Fruit fly (Drosophila melanogaster) Kc167 (cell line): ENCODE data around the gene CG7518.

ENCODE experiments used
- Myc ChIP-seq: fragments of >200 bp; optimal IDR thresholded peaks from 2 replicates; lab custom pipeline; 2017; ENCODE audit warnings: missing external identifiers
- Sin3A ChIP-seq: fragments of >200 bp; optimal IDR thresholded peaks from 2 replicates; lab custom pipeline; 2018; ENCODE audit warnings: missing external identifiers
- h ChIP-seq: fragments of >200 bp; optimal IDR thresholded peaks from 3 replicates; lab custom pipeline; 2018; ENCODE audit warnings: missing external identifiers
- insv ChIP-seq: fragments of >200 bp; optimal IDR thresholded peaks from 3 replicates; lab custom pipeline; 2018; ENCODE audit warnings: missing external identifiers
- psq ChIP-seq: fragments of >200 bp; optimal IDR thresholded peaks from 2 replicates; lab custom pipeline; 2017; ENCODE audit warnings: missing external identifiers
- ttk ChIP-seq: sonication (Bioruptor generic); optimal IDR thresholded peaks from 2 replicates; lab custom pipeline; 2017; ENCODE audit warnings: missing external identifiers

Gene CG7518

DNA sequence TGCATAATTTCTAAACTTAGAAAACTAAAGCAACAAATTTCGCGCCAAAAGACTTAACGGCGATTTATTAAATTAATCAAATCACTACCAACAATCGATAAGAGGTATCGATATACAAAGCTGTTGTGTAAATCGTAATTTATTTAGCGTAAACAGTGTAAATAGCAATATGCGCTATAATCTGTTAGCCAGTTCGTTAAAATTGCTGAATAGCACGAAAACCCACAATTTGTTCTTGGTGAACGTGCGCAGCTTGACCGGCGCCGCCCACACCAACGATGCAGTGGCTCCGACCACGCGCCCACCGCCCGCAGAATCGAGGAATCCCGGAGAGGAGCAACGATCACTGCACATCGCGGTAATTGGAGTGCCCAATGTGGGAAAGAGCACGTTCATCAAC lies 2.4 kb upstream of the CG7518 start, which contains the start of gene CG7488:
Gene CG7488 (plus strand): TSS at position 99 of the 400 bp plus-strand sequence.
- TF ChIP-seq psq (lab: Kevin White, UChicago): no peak
- TF ChIP-seq ttk (lab: Kevin White, UChicago): no peak
- TF ChIP-seq Sin3A (lab: Kevin White, UChicago): no peak
- no peak for TF ChIP-seq Myc (lab: Kevin White, UChicago)
- TF ChIP-seq h (lab: Kevin White, UChicago): no peak
- TF ChIP-seq insv (lab: Kevin White, UChicago): no peak

DNA sequence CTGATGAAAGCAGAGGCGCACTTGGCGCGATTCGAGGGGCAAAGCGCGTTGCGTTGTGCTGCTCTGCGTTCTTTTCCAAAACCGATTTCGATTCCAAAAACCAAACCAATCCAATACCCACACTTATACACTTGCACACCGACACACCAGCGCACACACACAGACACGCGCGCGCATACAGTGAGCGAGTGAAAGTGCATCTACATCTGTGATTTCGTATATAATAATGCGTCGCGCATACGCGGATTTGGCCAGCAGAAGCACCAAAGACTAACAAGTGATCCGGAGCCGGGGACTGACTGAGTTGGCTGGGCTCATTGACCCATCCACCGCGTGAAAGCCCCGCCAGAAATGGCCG lies 324 bp downstream of the CG7518 start:
- no peak for TF ChIP-seq Myc (lab: Kevin White, UChicago)
- TF ChIP-seq psq (lab: Kevin White, UChicago): no peak
- TF ChIP-seq h (lab: Kevin White, UChicago): no peak

DNA sequence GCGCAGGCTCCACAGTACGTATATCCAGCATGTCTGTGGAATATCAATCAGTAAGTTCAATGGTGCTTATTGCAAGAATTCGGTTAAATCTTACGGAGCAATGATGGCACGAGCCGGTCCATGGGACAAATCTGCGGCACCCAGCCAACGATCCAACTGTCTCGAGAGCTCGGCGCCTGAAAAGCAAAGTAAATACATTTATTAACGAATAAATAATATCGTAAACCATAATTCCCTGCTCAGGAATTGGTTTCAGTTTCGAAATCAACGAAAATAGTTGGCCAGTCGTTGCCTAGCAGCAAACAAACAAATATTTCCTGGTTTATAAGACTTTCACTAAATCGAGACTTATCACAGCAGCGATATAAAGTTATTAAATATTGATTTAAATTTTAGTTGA lies 11.7 kb downstream of the CG7518 start, which contains the start of gene CG11656:
Gene CG11656 (plus strand): TSS at position 301 of the 400 bp plus-strand sequence.
- TF ChIP-seq ttk (lab: Kevin White, UChicago) (no peak), Sin3A (lab: Kevin White, UChicago) (no peak), h (lab: Kevin White, UChicago) (no peak), Myc (lab: Kevin White, UChicago) (no peak), insv (lab: Kevin White, UChicago) (no peak), psq (lab: Kevin White, UChicago) (no peak)

DNA sequence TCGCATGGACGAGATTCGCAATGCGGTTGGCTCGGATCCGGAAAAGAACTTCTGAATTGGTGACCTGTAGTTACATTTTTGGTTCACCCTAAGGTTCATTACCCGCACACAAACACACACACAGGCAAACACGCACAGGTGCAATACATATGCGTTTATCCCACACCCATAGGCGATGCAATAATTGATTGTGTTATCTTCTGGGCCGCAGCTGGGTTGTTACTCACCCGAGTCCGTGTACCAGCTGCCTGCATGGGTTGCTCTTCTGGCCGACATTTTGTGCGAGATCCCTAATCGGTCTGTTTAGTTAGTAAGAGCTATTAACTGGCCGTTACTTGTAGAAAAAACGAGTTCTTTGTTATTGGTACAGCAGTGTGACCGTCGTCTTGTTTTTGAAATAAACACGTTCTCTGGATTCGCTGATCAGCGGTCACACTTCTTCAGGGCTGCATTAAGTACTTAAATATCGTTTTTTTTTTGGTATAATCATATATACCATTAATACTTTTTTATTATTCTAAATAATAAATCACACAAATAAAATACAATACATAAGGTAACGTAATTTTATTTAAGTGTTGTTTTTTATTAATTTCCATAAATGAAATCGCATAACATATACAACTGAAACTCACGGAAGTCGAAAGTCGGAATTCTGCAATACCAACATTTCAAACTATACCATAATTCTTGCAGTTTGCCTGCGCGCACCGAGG lies 13.2 kb downstream of the CG7518 start, which contains the start of gene CG8031:
Gene CG8031 (minus strand): TSS at position 406 of the 716 bp plus-strand sequence.
- TF ChIP-seq insv (lab: Kevin White, UChicago) (no peak), psq (lab: Kevin White, UChicago) (no peak), h (lab: Kevin White, UChicago) (no peak), Sin3A (lab: Kevin White, UChicago) (no peak), ttk (lab: Kevin White, UChicago) (no peak), Myc (lab: Kevin White, UChicago) (no peak)

DNA sequence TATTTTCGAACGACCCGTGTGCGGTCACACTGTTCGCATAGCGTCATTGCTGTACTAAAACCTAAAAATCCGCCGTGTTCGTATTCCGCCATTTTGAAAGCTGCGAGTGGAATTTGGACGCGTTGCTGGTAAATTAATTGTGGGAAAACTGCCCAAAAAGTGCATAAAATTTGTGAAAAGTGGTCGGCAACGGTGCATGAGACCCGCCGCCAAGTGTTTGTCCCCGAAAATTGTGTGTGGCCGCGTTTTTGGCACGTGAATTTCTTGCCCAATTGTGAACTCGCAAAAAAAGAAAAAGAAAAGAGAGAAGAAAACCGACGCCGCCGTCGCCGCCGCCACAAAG lies 13.7 kb downstream of the CG7518 start, which contains the start of gene CtBP:
Gene CtBP (plus strand): TSS at position 29 of the 343 bp plus-strand sequence.
- TF ChIP-seq h (lab: Kevin White, UChicago) (no peak), psq (lab: Kevin White, UChicago) (no peak), Sin3A (lab: Kevin White, UChicago) (no peak), Myc (lab: Kevin White, UChicago) (no peak), insv (lab: Kevin White, UChicago) (no peak), ttk (lab: Kevin White, UChicago) (no peak)

DNA sequence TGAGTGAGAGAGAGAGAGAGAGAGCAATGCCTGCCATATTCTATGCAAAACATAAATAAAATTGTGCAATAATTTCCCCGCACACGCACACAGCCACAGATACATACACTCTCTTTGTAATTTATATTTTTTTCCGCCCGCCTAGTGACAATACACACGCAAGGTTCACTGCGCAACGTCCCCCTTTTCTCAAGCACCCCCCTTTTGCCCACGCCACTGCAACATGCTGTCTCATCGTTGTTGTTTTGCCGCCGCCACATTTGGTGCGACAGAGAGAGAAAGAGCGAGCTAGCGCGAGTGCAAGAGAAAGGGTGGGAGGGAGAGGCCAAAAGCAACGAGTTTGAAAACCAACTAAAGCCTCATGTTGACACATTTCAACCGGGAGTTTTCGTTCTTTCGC lies 14.5 kb downstream of the CG7518 start:
- no peak for TF ChIP-seq psq (lab: Kevin White, UChicago)
- no peak for TF ChIP-seq Sin3A (lab: Kevin White, UChicago)
- TF ChIP-seq Myc (lab: Kevin White, UChicago): no peak
- TF ChIP-seq insv (lab: Kevin White, UChicago): no peak
- no peak for TF ChIP-seq ttk (lab: Kevin White, UChicago)
- no peak for TF ChIP-seq h (lab: Kevin White, UChicago)

DNA sequence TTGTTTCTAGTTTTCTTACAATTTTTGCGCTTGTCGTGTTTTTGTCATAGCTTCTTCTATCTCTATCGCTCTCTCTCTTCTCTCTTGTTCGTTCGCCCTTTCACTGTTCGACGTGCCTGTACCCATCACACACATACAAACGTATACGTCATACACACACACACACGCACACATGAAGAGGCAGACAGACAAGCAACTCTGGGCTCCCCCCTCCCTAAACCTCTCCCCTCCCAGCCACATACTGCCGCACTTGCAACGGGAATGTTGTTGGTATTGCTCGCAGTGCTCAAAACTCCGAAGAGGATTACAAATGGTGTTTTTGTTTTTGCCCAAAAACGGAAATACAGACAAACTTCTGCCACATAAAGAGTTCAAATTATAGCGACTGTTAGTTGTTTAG lies 15.1 kb downstream of the CG7518 start:
- TF ChIP-seq Myc (lab: Kevin White, UChicago) (no peak), insv (lab: Kevin White, UChicago) (no peak), psq (lab: Kevin White, UChicago) (no peak)

DNA sequence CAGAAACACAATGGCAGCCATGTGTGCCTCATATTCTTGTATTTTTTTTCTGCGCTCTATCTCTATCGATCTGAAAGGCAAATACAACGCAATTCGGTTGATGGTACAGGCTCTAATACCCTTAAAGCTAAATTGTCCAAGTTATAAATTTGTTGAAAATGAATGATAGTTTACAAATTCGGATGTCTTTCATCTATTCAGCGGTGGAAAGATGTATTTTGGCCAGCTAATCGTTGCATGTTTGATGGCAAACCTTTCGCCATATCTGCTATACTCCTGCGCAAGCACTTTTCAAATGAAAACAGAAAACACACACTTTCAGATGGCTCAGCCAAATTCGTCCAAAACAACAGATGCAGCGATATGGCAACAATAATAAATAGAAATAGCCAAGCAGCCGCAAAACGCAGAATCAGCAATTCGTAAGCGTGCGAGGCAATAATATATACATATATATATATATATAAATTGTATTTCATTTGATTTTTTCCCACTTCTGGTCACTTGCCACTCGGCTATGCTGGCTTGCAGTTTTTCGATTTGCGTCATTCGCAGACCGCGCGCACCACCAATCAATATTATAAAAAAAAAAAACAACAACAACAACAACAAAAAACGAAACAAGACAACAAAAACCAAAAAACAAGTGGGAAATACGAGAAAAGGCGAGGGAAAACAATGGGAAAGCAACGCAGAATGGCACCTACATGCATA lies 16.4 kb downstream of the CG7518 start:
- TF ChIP-seq ttk (lab: Kevin White, UChicago) (no peak), Myc (lab: Kevin White, UChicago) (no peak), psq (lab: Kevin White, UChicago) (no peak), h (lab: Kevin White, UChicago) (no peak), insv (lab: Kevin White, UChicago) (no peak), Sin3A (lab: Kevin White, UChicago) (no peak)

DNA sequence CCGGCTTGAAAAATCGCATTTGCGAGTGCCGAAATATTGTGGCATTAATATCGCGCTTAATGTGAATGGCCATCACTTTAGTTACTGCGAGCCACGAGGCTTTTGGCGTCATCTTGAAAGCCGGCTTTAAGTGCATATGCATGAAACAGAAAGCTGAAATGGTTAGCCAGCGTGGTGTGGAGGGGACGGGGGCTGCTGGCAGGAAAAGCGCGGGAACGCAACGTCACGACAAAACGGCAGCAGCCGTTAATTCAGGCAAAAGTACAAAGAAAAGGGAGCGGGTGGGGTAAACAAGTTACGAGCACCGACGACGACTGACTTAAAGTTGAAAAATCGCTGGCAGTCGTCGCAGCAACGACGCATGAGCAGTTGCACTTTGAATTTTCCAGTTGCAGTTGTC lies 17.5 kb downstream of the CG7518 start:
- no peak for TF ChIP-seq Myc (lab: Kevin White, UChicago)
- TF ChIP-seq h (lab: Kevin White, UChicago): no peak
- no peak for TF ChIP-seq insv (lab: Kevin White, UChicago)
- TF ChIP-seq psq (lab: Kevin White, UChicago): no peak
- no peak for TF ChIP-seq Sin3A (lab: Kevin White, UChicago)
- no peak for TF ChIP-seq ttk (lab: Kevin White, UChicago)

DNA sequence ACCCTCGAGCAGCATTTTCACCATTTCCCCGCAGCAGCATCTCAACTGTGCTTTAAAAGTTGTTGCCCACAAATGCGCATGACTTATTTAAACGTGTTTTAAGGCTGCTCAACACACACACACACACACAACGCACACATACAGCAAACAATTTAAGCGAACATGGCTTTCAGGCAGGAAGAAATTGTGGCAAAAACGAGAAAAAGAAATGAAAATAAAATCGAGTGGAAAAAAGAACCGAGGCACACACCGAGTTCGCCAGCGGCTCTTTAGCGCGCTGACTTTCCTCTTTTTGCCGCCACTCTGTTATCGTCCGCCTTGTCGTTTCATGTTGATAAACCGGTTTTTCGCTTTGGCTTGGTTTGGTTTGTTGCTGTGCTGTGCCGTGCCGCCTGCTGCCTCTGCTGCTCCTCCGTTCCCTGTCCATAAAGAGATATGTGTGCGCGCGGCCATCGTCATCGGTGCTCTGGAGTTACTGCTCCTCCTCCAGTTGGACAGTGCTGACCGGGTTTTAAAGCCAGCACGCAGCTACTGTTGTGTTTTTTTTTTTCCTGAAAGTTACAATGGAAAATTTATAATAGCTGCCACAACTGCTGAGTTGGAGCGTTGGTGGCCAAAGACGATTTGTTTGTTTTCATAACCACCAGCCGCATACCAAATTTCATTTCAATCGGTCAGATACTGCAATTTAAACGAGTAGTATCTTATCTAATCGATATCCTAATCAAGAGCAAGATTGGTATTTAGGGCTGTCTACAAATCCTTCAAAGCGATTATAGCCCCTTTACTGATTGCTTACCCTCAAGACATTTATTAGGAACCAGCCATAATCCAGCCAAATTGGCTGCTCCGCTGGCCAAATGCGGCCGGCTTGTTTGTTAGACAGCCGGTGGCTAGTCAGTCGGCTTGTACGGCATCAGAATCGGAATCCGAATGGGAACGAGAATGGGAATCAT lies 18.2 kb downstream of the CG7518 start:
- no peak for TF ChIP-seq Myc (lab: Kevin White, UChicago)
- no peak for TF ChIP-seq h (lab: Kevin White, UChicago)
- no peak for TF ChIP-seq Sin3A (lab: Kevin White, UChicago)
- TF ChIP-seq ttk (lab: Kevin White, UChicago): no peak
- no peak for TF ChIP-seq psq (lab: Kevin White, UChicago)
- TF ChIP-seq insv (lab: Kevin White, UChicago): no peak
